Fruit fly (Drosophila melanogaster): ENCODE results near the gene CG14420.

The CG14420 gene

dm6 chrX:2984902-2985772 lies 46.5 kb downstream of the CG14420 start:
- TF ChIP-seq CG12768 (GFP tag; optimal IDR thresholded peaks at IDR 0.05) (no peak), Hr96 (GFP tag; optimal IDR thresholded peaks at IDR 0.05) (no peak), ovo (GFP tag; optimal IDR thresholded peaks at IDR 0.05) (no peak), CG33017 (tag; optimal IDR thresholded peaks at IDR 0.05) (no peak), CG7045 (GFP tag; optimal IDR thresholded peaks at IDR 0.05) (no peak), cnc (optimal IDR thresholded peaks at IDR 0.05) (no peak)

DNA sequence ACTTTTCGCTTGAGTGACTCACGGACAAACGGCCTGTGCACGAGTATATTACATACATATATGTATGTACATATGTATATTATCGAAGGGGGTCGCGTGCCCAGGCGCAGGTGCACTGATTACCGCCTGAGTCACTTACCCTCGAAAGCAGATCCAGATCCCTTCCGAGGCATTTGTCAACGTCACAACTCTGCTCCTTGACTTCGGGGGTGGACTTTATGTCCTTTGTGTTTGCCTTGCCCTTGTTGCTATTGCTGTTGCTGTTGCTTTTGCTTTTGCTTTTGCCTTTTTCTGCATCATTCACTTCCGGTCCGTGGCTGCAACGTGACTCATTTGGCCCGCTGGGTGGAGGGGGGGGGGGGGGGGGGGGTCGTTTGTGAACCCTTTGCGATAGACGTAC lies 48.7 kb downstream of the CG14420 start:
- TF ChIP-seq cic (GFP tag; optimal IDR thresholded peaks at IDR 0.05) (no peak), CG5204 (GFP tag; optimal IDR thresholded peaks at IDR 0.05) (no peak), Hr96 (GFP tag; optimal IDR thresholded peaks at IDR 0.05) (no peak), CG11617 (GFP tag; optimal IDR thresholded peaks at IDR 0.05) (no peak), cnc (optimal IDR thresholded peaks at IDR 0.05) (no peak), CG12768 (GFP tag; optimal IDR thresholded peaks at IDR 0.05) (no peak), CG7045 (GFP tag; optimal IDR thresholded peaks at IDR 0.05) (no peak), toe (GFP tag; optimal IDR thresholded peaks at IDR 0.05) (no peak), kay (GFP tag; ENCODE audit: borderline replicate concordance) (no peak), Clk (GFP tag; optimal IDR thresholded peaks at IDR 0.05) (no peak), Crg-1 (GFP tag; optimal IDR thresholded peaks at IDR 0.05) (no peak), CG7101 (tag; optimal IDR thresholded peaks at IDR 0.05) (no peak), CG14711 (tag; optimal IDR thresholded peaks at IDR 0.05) (no peak), ovo (GFP tag; optimal IDR thresholded peaks at IDR 0.05) (no peak), CG1620 (GFP tag; optimal IDR thresholded peaks at IDR 0.05) (no peak), bab1 (GFP tag; optimal IDR thresholded peaks at IDR 0.05) (no peak), Mnt (GFP tag; optimal IDR thresholded peaks at IDR 0.05) (no peak), CG33017 (tag; optimal IDR thresholded peaks at IDR 0.05) (no peak), tj (GFP tag; optimal IDR thresholded peaks at IDR 0.05) (no peak)

dm6 chrX:2989332-2989731 lies 50.7 kb downstream of the CG14420 start:
- no peak for TF ChIP-seq CG1620 (GFP tag; optimal IDR thresholded peaks at IDR 0.05)
- no peak for TF ChIP-seq CG7045 (GFP tag; optimal IDR thresholded peaks at IDR 0.05)
- TF ChIP-seq pad (GFP tag; optimal IDR thresholded peaks at IDR 0.05), result no peak
- no peak for TF ChIP-seq Mnt (GFP tag; optimal IDR thresholded peaks at IDR 0.05)
- TF ChIP-seq Hr96 (GFP tag; optimal IDR thresholded peaks at IDR 0.05), result no peak
